Fruit fly (Drosophila melanogaster): ENCODE measurements around the gene elg1.

The elg1 gene

dm6 chr3L:16160420-16161069 lies 28.7 kb downstream of the elg1 start (continued):
- peak; percentile 72 for TF ChIP-seq CG9817 (tag; optimal IDR thresholded peaks at IDR 0.05)
- no peak for TF ChIP-seq stwl (tag; optimal IDR thresholded peaks at IDR 0.05)
- peak; percentile 53 for TF ChIP-seq CG10543 (GFP tag; optimal IDR thresholded peaks at IDR 0.05)
- TF ChIP-seq CG6272 (GFP tag; IDR thresholded peaks at IDR 0.05): no peak
- TF ChIP-seq vnd (GFP tag; IDR thresholded peaks at IDR 0.05; ENCODE audit: partially characterized antibody): 0 out of 3 replicates have a peak, but pooled peaks have one; percentile 16
- TF ChIP-seq H15 (GFP tag; IDR thresholded peaks at IDR 0.05): peak; percentile 29; the same call in 1 of the 3 replicates
- no peak for TF ChIP-seq Dad (GFP tag; optimal IDR thresholded peaks at IDR 0.05)
- no peak for TF ChIP-seq yki (optimal IDR thresholded peaks at IDR 0.05)
- TF ChIP-seq ato (GFP tag; IDR thresholded peaks at IDR 0.05; ENCODE audit: partially characterized antibody): no peak
- no peak for TF ChIP-seq CTCF (GFP tag; optimal IDR thresholded peaks at IDR 0.05)
- TF ChIP-seq CG3995 (GFP tag; optimal IDR thresholded peaks at IDR 0.05): peak; percentile 41
- peak; percentile 44 for TF ChIP-seq CG15514 (GFP tag; optimal IDR thresholded peaks at IDR 0.05)
- no peak for TF ChIP-seq CG14965 (GFP tag; optimal IDR thresholded peaks at IDR 0.05; ENCODE audit: borderline replicate concordance)
- TF ChIP-seq nau (GFP tag; optimal IDR thresholded peaks at IDR 0.05): peak; percentile 10
- TF ChIP-seq tin (GFP tag; optimal IDR thresholded peaks at IDR 0.05): peak; percentile 11
- TF ChIP-seq CG16779 (GFP tag; IDR thresholded peaks at IDR 0.05): no peak
- TF ChIP-seq CG14050 (GFP tag; IDR thresholded peaks at IDR 0.05): peak; percentile 24; the same call in 1 of the 3 replicates
- TF ChIP-seq onecut (GFP tag; IDR thresholded peaks at IDR 0.05): no peak; the same call in 1 of the 2 replicates
- no peak for TF ChIP-seq YL-1 (GFP tag; optimal IDR thresholded peaks at IDR 0.05)
- TF ChIP-seq CG11247 (GFP tag; IDR thresholded peaks at IDR 0.05): no peak; the same call in 1 of the 2 replicates
- peak; percentile 54 for TF ChIP-seq grn (GFP tag; optimal IDR thresholded peaks at IDR 0.05)
- no peak for TF ChIP-seq CG42726 (GFP tag; IDR thresholded peaks at IDR 0.05; ENCODE audit: partially characterized antibody)
- no peak for TF ChIP-seq CG15073 (GFP tag; optimal IDR thresholded peaks at IDR 0.05)
- no peak for TF ChIP-seq vfl (GFP tag; optimal IDR thresholded peaks at IDR 0.05)
- TF ChIP-seq CG16863 (GFP tag; optimal IDR thresholded peaks at IDR 0.05): peak; percentile 55
- TF ChIP-seq Deaf1 (tag; optimal IDR thresholded peaks at IDR 0.05): peak; percentile 53
- TF ChIP-seq Dip3 (GFP tag; optimal IDR thresholded peaks at IDR 0.05): peak; percentile 73
- peak; percentile 21; the same call in 1 of the 2 replicates for TF ChIP-seq ro (GFP tag; IDR thresholded peaks at IDR 0.05)
- TF ChIP-seq CG3838 (GFP tag; optimal IDR thresholded peaks at IDR 0.05): no peak
- TF ChIP-seq CG1792 (GFP tag; optimal IDR thresholded peaks at IDR 0.05): peak; percentile 41
- peak; percentile 48 for TF ChIP-seq CG5245 (GFP tag; optimal IDR thresholded peaks at IDR 0.05)
- TF ChIP-seq repo (GFP tag; optimal IDR thresholded peaks at IDR 0.05): no peak
- peak; percentile 23 for TF ChIP-seq jumu (GFP tag; optimal IDR thresholded peaks at IDR 0.05)
- TF ChIP-seq gsb-n (tag; optimal IDR thresholded peaks at IDR 0.05): no peak
- peak; percentile 66 for TF ChIP-seq Abd-B (GFP tag; optimal IDR thresholded peaks at IDR 0.05)
- no peak for TF ChIP-seq Nf-YA (GFP tag; IDR thresholded peaks at IDR 0.05)
- TF ChIP-seq scrt (GFP tag; optimal IDR thresholded peaks at IDR 0.05): peak; percentile 19
- no peak for TF ChIP-seq CG10959 (GFP tag; IDR thresholded peaks at IDR 0.05)
- TF ChIP-seq CG8359 (GFP tag; optimal IDR thresholded peaks at IDR 0.05; ENCODE audit: borderline replicate concordance): no peak
- peak; percentile 67 for TF ChIP-seq phol (tag; optimal IDR thresholded peaks at IDR 0.05)
- no peak for TF ChIP-seq Bteb2 (GFP tag; optimal IDR thresholded peaks at IDR 0.05)
- no peak for TF ChIP-seq CG6813 (GFP tag; optimal IDR thresholded peaks at IDR 0.05)
- TF ChIP-seq esg (GFP tag; conservative IDR thresholded peaks at IDR 0.05): peak; percentile 47
- no peak for TF ChIP-seq Hr78 (GFP tag; optimal IDR thresholded peaks at IDR 0.05)
- peak; percentile 4 for TF ChIP-seq cato (GFP tag; optimal IDR thresholded peaks at IDR 0.05; ENCODE audit: borderline replicate concordance)
- peak; percentile 54 for TF ChIP-seq CG1602 (GFP tag; optimal IDR thresholded peaks at IDR 0.05)
- TF ChIP-seq tio (GFP tag; optimal IDR thresholded peaks at IDR 0.05): peak; percentile 43
- TF ChIP-seq inv (GFP tag; IDR thresholded peaks at IDR 0.05; ENCODE audit: partially characterized antibody): no peak
- TF ChIP-seq CG17912 (GFP tag; optimal IDR thresholded peaks at IDR 0.05): no peak
- TF ChIP-seq C15 (GFP tag; IDR thresholded peaks at IDR 0.05): no peak
